Fruit fly (Drosophila melanogaster): ENCODE results near the gene CG5096.

DNA sequence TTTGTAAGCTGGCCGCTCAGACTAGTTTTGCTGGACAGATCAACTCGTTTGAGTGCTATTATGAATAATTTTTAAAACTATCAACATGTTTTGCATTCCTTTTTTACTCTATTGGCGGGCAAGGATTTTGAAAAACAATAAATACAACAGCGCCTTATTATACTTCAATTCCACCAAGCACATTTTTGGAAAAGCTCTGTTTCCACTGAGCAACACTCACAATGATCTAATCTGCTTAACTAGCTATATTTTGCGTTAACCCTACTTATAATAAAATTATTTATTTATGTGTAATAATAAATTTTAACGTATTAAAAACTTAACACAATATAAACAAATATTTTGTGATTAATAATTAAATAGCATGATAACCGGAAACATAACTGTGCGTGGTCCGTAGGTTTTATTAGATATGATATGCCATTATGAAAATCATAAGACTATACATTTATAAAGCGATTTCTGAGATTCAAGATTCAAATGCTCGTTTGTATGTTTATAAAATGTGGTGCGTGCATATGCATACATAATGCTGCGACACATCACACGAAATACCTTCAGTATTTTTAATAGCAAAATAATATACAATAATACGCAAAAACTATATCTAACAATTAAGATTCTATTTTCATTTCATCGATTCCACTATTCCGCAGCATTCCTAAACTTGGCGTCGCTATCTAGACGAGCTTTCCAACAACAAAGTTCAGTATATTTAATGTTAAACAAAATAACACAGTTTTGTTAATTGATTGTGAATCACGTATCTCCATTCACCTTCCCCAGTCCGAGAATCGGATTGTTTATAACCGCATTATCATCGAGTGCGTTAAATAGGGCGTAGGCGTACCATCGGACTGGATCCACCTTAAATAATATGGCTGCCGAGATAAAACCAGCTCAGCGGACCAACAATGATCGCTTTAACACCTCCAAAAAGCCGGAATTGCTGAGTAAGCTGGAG is 40.9 kb downstream of the CG5096 start, which contains the start of the genes pie and Wdfy2:
- TF ChIP-seq CG9139 (GFP tag; optimal IDR thresholded peaks at IDR 0.05): no peak
- no peak for TF ChIP-seq CG6163 (GFP tag; IDR thresholded peaks at IDR 0.05)
- TF ChIP-seq CG15336 (GFP tag; IDR thresholded peaks at IDR 0.05): no peak
- no peak for TF ChIP-seq CG10669 (GFP tag; optimal IDR thresholded peaks at IDR 0.05)
- TF ChIP-seq Gug (GFP tag; IDR thresholded peaks at IDR 0.05): no peak
- TF ChIP-seq Hr4 (GFP tag; optimal IDR thresholded peaks at IDR 0.05): no peak
- TF ChIP-seq Lpt (GFP tag; optimal IDR thresholded peaks at IDR 0.05): no peak
- TF ChIP-seq achi (GFP tag; optimal IDR thresholded peaks at IDR 0.05): no peak
